Worm (Caenorhabditis elegans) whole organism, mixed stage, embryonic: ENCODE measurements around the gene F53F1.6.

ENCODE experiments used
- blmp-1 ChIP-seq: fragments of 150-350 bp; optimal IDR thresholded peaks from 2 replicates; lab custom pipeline; 2014; ENCODE audit warnings: missing biosample characterization, missing genetic modification characterization
- ceh-43 ChIP-seq: fragments of 200-800 bp; sonication (Bioruptor generic); optimal IDR thresholded peaks from 2 replicates; lab custom pipeline; 2018; ENCODE audit warnings: mild to moderate bottlenecking, missing genetic modification characterization, moderate library complexity, missing compliant biosample characterization
- elt-1 ChIP-seq: sonication (generic microtip); optimal IDR thresholded peaks from 2 replicates; lab custom pipeline; 2017; ENCODE audit warnings: missing genetic modification characterization, mild to moderate bottlenecking, missing compliant biosample characterization, antibody characterized with exemption, moderate library complexity, borderline replicate concordance; ENCODE audit not compliant: insufficient read depth
- elt-3 ChIP-seq: fragments of 150-350 bp; optimal IDR thresholded peaks from 2 replicates; lab custom pipeline; 2014; ENCODE audit warnings: missing biosample characterization, missing genetic modification characterization
- lin-13 ChIP-seq: fragments of 150-350 bp; optimal IDR thresholded peaks from 2 replicates; lab custom pipeline; 2014; ENCODE audit warnings: missing biosample characterization, missing genetic modification characterization
- lsy-2 ChIP-seq: fragments of 150-350 bp; optimal IDR thresholded peaks from 2 replicates; lab custom pipeline; 2014; ENCODE audit warnings: missing biosample characterization, missing genetic modification characterization
- nhr-28 ChIP-seq: fragments of 150-350 bp; optimal IDR thresholded peaks from 2 replicates; lab custom pipeline; 2014; ENCODE audit warnings: missing biosample characterization, missing genetic modification characterization
- nhr-76 ChIP-seq: sonication (generic microtip); optimal IDR thresholded peaks from 2 replicates; lab custom pipeline; 2017; ENCODE audit warnings: missing biosample characterization, missing genetic modification characterization
- pha-4 ChIP-seq: fragments of 150-350 bp; optimal IDR thresholded peaks from 2 replicates; lab custom pipeline; 2018; ENCODE audit warnings: missing biosample characterization, missing genetic modification reagents, missing genetic modification characterization
- sptf-1 ChIP-seq: sonication (generic microtip); optimal IDR thresholded peaks from 2 replicates; lab custom pipeline; 2017; ENCODE audit warnings: mild to moderate bottlenecking, missing genetic modification characterization, moderate library complexity, missing compliant biosample characterization
- unc-62 ChIP-seq: fragments of 150-350 bp; optimal IDR thresholded peaks from 2 replicates; lab custom pipeline; 2014; ENCODE audit warnings: missing biosample characterization, missing genetic modification reagents, missing genetic modification characterization
- ztf-11 ChIP-seq: fragments of 150-350 bp; optimal IDR thresholded peaks from 2 replicates; lab custom pipeline; 2014; ENCODE audit warnings: missing biosample characterization, missing genetic modification characterization

- TF ChIP-seq elt-1 (tag; lab: Kevin White, UChicago) (no peak), pha-4 (tag; lab: Kevin White, UChicago) (no peak), unc-62 (GFP tag; lab: Kevin White, UChicago) (no peak), blmp-1 (tag; lab: Kevin White, UChicago) (no peak), nhr-28 (no peak), nhr-76 (tag; lab: Kevin White, UChicago) (no peak), elt-3 (tag; lab: Kevin White, UChicago) (no peak), sptf-1 (tag; lab: Kevin White, UChicago) (no peak), ztf-11 (tag; lab: Kevin White, UChicago) (no peak), lsy-2 (tag; lab: Kevin White, UChicago) (peak; percentile 16), lin-13 (tag; lab: Kevin White, UChicago) (no peak), ceh-43 (no peak)
These were observed 26.5 kb downstream of the F53F1.6 start for ce11 chrV:13390936-13391335.
